Worm (Caenorhabditis elegans) whole organism, mixed stage, embryonic: ENCODE measurements around the gene C14C11.4.

Source experiments
- flh-1 ChIP-seq: fragments of 200-800 bp; sonication (Bioruptor generic); optimal IDR thresholded peaks from 2 replicates; lab custom pipeline; 2018; ENCODE audit warnings: mild to moderate bottlenecking, missing genetic modification characterization, moderate library complexity, missing compliant biosample characterization
- zip-8 ChIP-seq: fragments of 150-350 bp; optimal IDR thresholded peaks from 2 replicates; lab custom pipeline; 2014; ENCODE audit warnings: missing biosample characterization, missing genetic modification characterization

ce11 chrV:5672270-5672669 lies 24.9 kb downstream of the C14C11.4 start:
- TF ChIP-seq zip-8 (tag; lab: Kevin White, UChicago) (no peak), flh-1 (no peak)
